Fruit fly (Drosophila melanogaster) Kc167 (cell line): ENCODE data around the gene Hexim.

Source experiments
- Myc ChIP-seq: fragments of >200 bp; optimal IDR thresholded peaks from 2 replicates; lab custom pipeline; 2017; ENCODE audit warnings: missing external identifiers
- Sin3A ChIP-seq: fragments of >200 bp; optimal IDR thresholded peaks from 2 replicates; lab custom pipeline; 2018; ENCODE audit warnings: missing external identifiers
- h ChIP-seq: fragments of >200 bp; optimal IDR thresholded peaks from 3 replicates; lab custom pipeline; 2018; ENCODE audit warnings: missing external identifiers
- insv ChIP-seq: fragments of >200 bp; optimal IDR thresholded peaks from 3 replicates; lab custom pipeline; 2018; ENCODE audit warnings: missing external identifiers
- psq ChIP-seq: fragments of >200 bp; optimal IDR thresholded peaks from 2 replicates; lab custom pipeline; 2017; ENCODE audit warnings: missing external identifiers
- ttk ChIP-seq: sonication (Bioruptor generic); optimal IDR thresholded peaks from 2 replicates; lab custom pipeline; 2017; ENCODE audit warnings: missing external identifiers

Hexim gene

dm6 chr3R:14662989-14663500 lies 3.8 kb downstream of the Hexim start, which contains the start of the genes Rad17 and BigH1:
Gene Rad17 (minus strand): TSS chr3R:14663197.
Gene BigH1 (plus strand): TSS chr3R:14663450.
- TF ChIP-seq ttk (lab: Kevin White, UChicago) = no peak
- TF ChIP-seq h = no peak
- no peak for TF ChIP-seq insv
- TF ChIP-seq psq (lab: Kevin White, UChicago) = no peak
- no peak for TF ChIP-seq Myc
- no peak for TF ChIP-seq Sin3A (lab: Kevin White, UChicago)

dm6 chr3R:14670840-14671239 lies 11.6 kb downstream of the Hexim start:
- TF ChIP-seq h = no peak
- TF ChIP-seq insv = no peak
- TF ChIP-seq psq (lab: Kevin White, UChicago) = no peak
- TF ChIP-seq ttk (lab: Kevin White, UChicago) = no peak
- no peak for TF ChIP-seq Sin3A (lab: Kevin White, UChicago)
- no peak for TF ChIP-seq Myc

- TF ChIP-seq Myc = no peak
- no peak for TF ChIP-seq ttk (lab: Kevin White, UChicago)
- no peak for TF ChIP-seq Sin3A (lab: Kevin White, UChicago)
- no peak for TF ChIP-seq h
- TF ChIP-seq psq (lab: Kevin White, UChicago) = no peak
- TF ChIP-seq insv = no peak
Observed at dm6 chr3R:14672915-14673314, 13.7 kb downstream of the Hexim start.

dm6 chr3R:14674762-14675161 lies 15.5 kb downstream of the Hexim start:
- TF ChIP-seq Myc = no peak
- no peak for TF ChIP-seq h
- TF ChIP-seq insv = no peak
- no peak for TF ChIP-seq Sin3A (lab: Kevin White, UChicago)
- no peak for TF ChIP-seq ttk (lab: Kevin White, UChicago)
- TF ChIP-seq psq (lab: Kevin White, UChicago) = no peak

- TF ChIP-seq h (no peak), ttk (lab: Kevin White, UChicago) (no peak), psq (lab: Kevin White, UChicago) (no peak), Sin3A (lab: Kevin White, UChicago) (no peak), Myc (no peak), insv (no peak)
Observed at dm6 chr3R:14677065-14677464, 17.8 kb downstream of the Hexim start.

dm6 chr3R:14677814-14678213 lies 18.6 kb downstream of the Hexim start:
- TF ChIP-seq ttk (lab: Kevin White, UChicago) = no peak
- no peak for TF ChIP-seq h
- TF ChIP-seq insv = no peak
- TF ChIP-seq Sin3A (lab: Kevin White, UChicago) = no peak
- TF ChIP-seq Myc = no peak
- no peak for TF ChIP-seq psq (lab: Kevin White, UChicago)

dm6 chr3R:14679381-14680111 lies 20.3 kb downstream of the Hexim start:
- TF ChIP-seq Sin3A (lab: Kevin White, UChicago) (no peak), insv (no peak), ttk (lab: Kevin White, UChicago) (no peak), Myc (no peak)

- no peak for TF ChIP-seq psq (lab: Kevin White, UChicago)
- no peak for TF ChIP-seq Sin3A (lab: Kevin White, UChicago)
- no peak for TF ChIP-seq Myc
- TF ChIP-seq ttk (lab: Kevin White, UChicago) = no peak
- TF ChIP-seq h = no peak
- TF ChIP-seq insv = no peak
Observed at dm6 chr3R:14680112-14680665, 21.0 kb downstream of the Hexim start.

- TF ChIP-seq ttk (lab: Kevin White, UChicago) (no peak), insv (no peak), Myc (no peak), Sin3A (lab: Kevin White, UChicago) (no peak), psq (lab: Kevin White, UChicago) (no peak), h (no peak)
Observed at dm6 chr3R:14683928-14684327, 24.7 kb downstream of the Hexim start.

dm6 chr3R:14687296-14687695 lies 28.1 kb downstream of the Hexim start:
- TF ChIP-seq Sin3A (lab: Kevin White, UChicago) (no peak), Myc (no peak), ttk (lab: Kevin White, UChicago) (no peak), psq (lab: Kevin White, UChicago) (no peak), h (no peak), insv (no peak)

dm6 chr3R:14690065-14690464 lies 30.8 kb downstream of the Hexim start:
- TF ChIP-seq h = no peak
- TF ChIP-seq ttk (lab: Kevin White, UChicago) = no peak
- no peak for TF ChIP-seq psq (lab: Kevin White, UChicago)
- no peak for TF ChIP-seq insv
- TF ChIP-seq Myc = no peak
- no peak for TF ChIP-seq Sin3A (lab: Kevin White, UChicago)

dm6 chr3R:14691019-14691777 lies 32.0 kb downstream of the Hexim start:
- TF ChIP-seq psq (lab: Kevin White, UChicago) (no peak), insv (no peak), Myc (no peak), ttk (lab: Kevin White, UChicago) (no peak), Sin3A (lab: Kevin White, UChicago) (no peak), h (no peak)
